Fruit fly (Drosophila melanogaster): ENCODE measurements around the gene Mur11Da.

- TF ChIP-seq schlank (tag; optimal IDR thresholded peaks at IDR 0.05): no peak
- TF ChIP-seq CG7928 (GFP tag; optimal IDR thresholded peaks at IDR 0.05): no peak
- no peak for TF ChIP-seq slp2 (GFP tag; optimal IDR thresholded peaks at IDR 0.05)
These were observed 37.1 kb downstream of the Mur11Da start, which contains the start of gene CG15719 for dm6 chrX:13004779-13005178.
